Worm (Caenorhabditis elegans) whole organism, L1 larva: ENCODE data around the gene cpr-8.

Experiments
- alr-1 ChIP-seq: fragments of 200-800 bp; sonication (Bioruptor generic); optimal IDR thresholded peaks from 2 replicates; lab custom pipeline; 2018; ENCODE audit warnings: borderline replicate concordance, mild to moderate bottlenecking, missing genetic modification characterization, missing compliant biosample characterization
- egl-27 ChIP-seq, 2 experiments: fragments of 150-350 bp in 1 of 2; sonication (generic microtip); optimal IDR thresholded peaks; 3 replicates each; lab custom pipeline; 2017 to 2018; ENCODE audit warnings: missing biosample characterization in 2 of 2, missing genetic modification characterization in 2 of 2, missing genetic modification reagents in 2 of 2
- lin-13 ChIP-seq: fragments of 150-350 bp; optimal IDR thresholded peaks from 2 replicates; lab custom pipeline; 2014; ENCODE audit warnings: missing biosample characterization, missing genetic modification reagents, missing genetic modification characterization
- lin-15B ChIP-seq: fragments of 150-350 bp; sonication (generic microtip); optimal IDR thresholded peaks from 3 replicates; lab custom pipeline; 2014; ENCODE audit warnings: missing biosample characterization, missing genetic modification characterization
- mdl-1 ChIP-seq, 2 experiments: fragments of 150-350 bp; optimal IDR thresholded peaks; 2 replicates each; lab custom pipeline; 2014 to 2017; ENCODE audit warnings: missing biosample characterization in 2 of 2, missing genetic modification characterization in 2 of 2, inconsistent platforms in 1 of 2
- skn-1 ChIP-seq: fragments of 150-350 bp; optimal IDR thresholded peaks from 2 replicates; lab custom pipeline; 2014; ENCODE audit warnings: missing biosample characterization, missing genetic modification characterization

DNA sequence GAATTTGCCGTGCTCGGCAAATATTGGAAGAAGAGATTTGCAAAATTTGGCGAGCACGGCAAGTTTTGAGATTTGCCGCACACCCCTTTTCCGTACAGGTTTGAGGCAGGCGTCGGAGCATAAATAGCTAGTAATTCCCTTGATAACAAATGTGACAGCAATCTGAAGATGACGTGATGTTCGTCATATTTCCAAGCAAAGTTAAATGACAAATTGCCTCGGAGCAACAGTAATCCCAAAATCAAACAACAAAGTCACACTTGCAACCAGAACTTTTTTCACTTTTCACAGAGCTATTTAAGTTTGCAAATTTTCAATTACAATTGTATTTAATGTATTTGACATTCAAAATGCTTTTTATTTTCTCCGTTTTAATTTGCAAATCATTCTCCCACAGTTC is 44.9 kb downstream of the cpr-8 start, which contains the start of gene F25A2.1:
- TF ChIP-seq lin-13 (GFP tag; lab: Kevin White, UChicago) (no peak), lin-15B (no peak), egl-27 (tag; optimal IDR thresholded peaks at IDR 0.05; lab: Kevin White, UChicago) (no peak), mdl-1 (tag; optimal IDR thresholded peaks at IDR 0.05; lab: Kevin White, UChicago) (no peak), alr-1 (tag; lab: Kevin White, UChicago) (no peak), skn-1 (no peak)
